Worm (Caenorhabditis elegans) whole organism, L2 larva: ENCODE measurements around the gene M04G7.5.

Experiments
- C34F6.9 ChIP-seq: fragments of 150-350 bp; optimal IDR thresholded peaks from 2 replicates; lab custom pipeline; 2014; ENCODE audit warnings: missing biosample characterization, missing genetic modification characterization
- Y55F3AM.14 ChIP-seq: fragments of 200-800 bp; sonication (Bioruptor generic); optimal IDR thresholded peaks from 2 replicates; lab custom pipeline; 2018; ENCODE audit warnings: mild to moderate bottlenecking, missing genetic modification characterization, missing compliant biosample characterization
- ZK546.5 ChIP-seq: sonication (generic microtip); optimal IDR thresholded peaks from 2 replicates; lab custom pipeline; 2017; ENCODE audit warnings: missing biosample characterization, missing genetic modification characterization
- alr-1 ChIP-seq: fragments of 150-350 bp; optimal IDR thresholded peaks from 2 replicates; lab custom pipeline; 2014; ENCODE audit warnings: missing biosample characterization, missing genetic modification characterization
- dmd-4 ChIP-seq: sonication (generic microtip); optimal IDR thresholded peaks from 2 replicates; lab custom pipeline; 2017; ENCODE audit warnings: missing biosample characterization, missing genetic modification characterization
- elt-1 ChIP-seq: fragments of 150-350 bp; optimal IDR thresholded peaks from 2 replicates; lab custom pipeline; 2014; ENCODE audit warnings: missing biosample characterization, missing genetic modification characterization
- elt-3 ChIP-seq: sonication (generic microtip); optimal IDR thresholded peaks from 2 replicates; lab custom pipeline; 2017; ENCODE audit warnings: missing biosample characterization, missing genetic modification characterization
- fos-1 ChIP-seq: fragments of 150-350 bp; optimal IDR thresholded peaks from 2 replicates; lab custom pipeline; 2014; ENCODE audit warnings: missing biosample characterization, missing genetic modification characterization
- lin-11 ChIP-seq: fragments of 150-350 bp; sonication (generic microtip); optimal IDR thresholded peaks from 2 replicates; lab custom pipeline; 2014; ENCODE audit warnings: missing biosample characterization, missing genetic modification characterization, inconsistent platforms, mixed read lengths
- lin-13 ChIP-seq: fragments of 150-350 bp; optimal IDR thresholded peaks from 2 replicates; lab custom pipeline; 2014; ENCODE audit warnings: missing biosample characterization, missing genetic modification reagents, missing genetic modification characterization
- lin-39 ChIP-seq: fragments of 150-350 bp; optimal IDR thresholded peaks from 2 replicates; lab custom pipeline; 2014; ENCODE audit warnings: missing biosample characterization, missing genetic modification reagents, missing genetic modification characterization
- lsy-2 ChIP-seq, 2 experiments: fragments of 150-350 bp in 1 of 2; sonication (generic microtip) in 1 of 2; optimal IDR thresholded peaks; 2 replicates each; lab custom pipeline; 2014 to 2017; ENCODE audit warnings: missing biosample characterization in 2 of 2, missing genetic modification characterization in 2 of 2
- mdl-1 ChIP-seq, 2 experiments: fragments of 150-350 bp in 1 of 2; sonication (generic microtip) in 1 of 2; optimal IDR thresholded peaks; 2 replicates each; lab custom pipeline; 2017; ENCODE audit warnings: missing biosample characterization in 2 of 2, missing genetic modification characterization in 2 of 2
- nhr-10 ChIP-seq: sonication (generic microtip); optimal IDR thresholded peaks from 2 replicates; lab custom pipeline; 2017; ENCODE audit warnings: missing biosample characterization, missing genetic modification characterization
- nhr-11 ChIP-seq: fragments of 150-350 bp; optimal IDR thresholded peaks from 2 replicates; lab custom pipeline; 2014; ENCODE audit warnings: missing biosample characterization, missing genetic modification characterization
- nhr-12 ChIP-seq: fragments of 150-350 bp; optimal IDR thresholded peaks from 2 replicates; lab custom pipeline; 2014; ENCODE audit warnings: missing biosample characterization, missing genetic modification characterization
- nhr-129 ChIP-seq: fragments of 150-350 bp; optimal IDR thresholded peaks from 2 replicates; lab custom pipeline; 2014; ENCODE audit warnings: missing biosample characterization, missing genetic modification characterization
- nhr-21 ChIP-seq: fragments of 150-350 bp; optimal IDR thresholded peaks from 2 replicates; lab custom pipeline; 2014; ENCODE audit warnings: missing biosample characterization, missing genetic modification characterization
- nhr-23 ChIP-seq: fragments of 150-350 bp; optimal IDR thresholded peaks from 2 replicates; lab custom pipeline; 2014; ENCODE audit warnings: missing biosample characterization, missing genetic modification reagents, missing genetic modification characterization
- nhr-237 ChIP-seq: fragments of 150-350 bp; optimal IDR thresholded peaks from 2 replicates; lab custom pipeline; 2014; ENCODE audit warnings: missing biosample characterization, missing genetic modification characterization
- nhr-25 ChIP-seq: fragments of 150-350 bp; sonication (generic microtip); optimal IDR thresholded peaks from 3 replicates; lab custom pipeline; 2014; ENCODE audit warnings: missing biosample characterization, missing genetic modification characterization
- nhr-6 ChIP-seq: fragments of 150-350 bp; optimal IDR thresholded peaks from 2 replicates; lab custom pipeline; 2014; ENCODE audit warnings: missing biosample characterization, missing genetic modification characterization
- nhr-77 ChIP-seq: fragments of 150-350 bp; optimal IDR thresholded peaks from 2 replicates; lab custom pipeline; 2014; ENCODE audit warnings: missing biosample characterization, missing genetic modification characterization
- peb-1 ChIP-seq: fragments of 150-350 bp; optimal IDR thresholded peaks from 2 replicates; lab custom pipeline; 2014; ENCODE audit warnings: missing biosample characterization, missing genetic modification characterization
- sma-3 ChIP-seq: sonication (generic microtip); optimal IDR thresholded peaks from 2 replicates; lab custom pipeline; 2016; ENCODE audit warnings: missing genetic modification reagents, missing genetic modification characterization, missing compliant biosample characterization
- sma-9 ChIP-seq, 2 experiments: fragments of 150-350 bp in 1 of 2; sonication (generic microtip) in 1 of 2; optimal IDR thresholded peaks; 2 replicates each; lab custom pipeline; 2014 to 2016; ENCODE audit warnings: missing genetic modification characterization in 2 of 2, mild to moderate bottlenecking in 1 of 2, missing biosample characterization in 1 of 2, missing compliant biosample characterization in 1 of 2, missing genetic modification reagents in 1 of 2, moderate library complexity in 1 of 2
- snpc-4 ChIP-seq: fragments of 150-350 bp; optimal IDR thresholded peaks from 2 replicates; lab custom pipeline; 2014; ENCODE audit warnings: missing biosample characterization, missing genetic modification characterization
- unc-39 ChIP-seq: fragments of 150-350 bp; optimal IDR thresholded peaks from 2 replicates; lab custom pipeline; 2014; ENCODE audit warnings: missing biosample characterization, missing genetic modification characterization
- unc-62 ChIP-seq: fragments of 150-350 bp; optimal IDR thresholded peaks from 2 replicates; lab custom pipeline; 2014; ENCODE audit warnings: missing biosample characterization, missing genetic modification reagents, missing genetic modification characterization
- zag-1 ChIP-seq: fragments of 150-350 bp; optimal IDR thresholded peaks from 2 replicates; lab custom pipeline; 2014; ENCODE audit warnings: missing biosample characterization, missing genetic modification characterization
- ztf-11 ChIP-seq: sonication (generic microtip); optimal IDR thresholded peaks from 2 replicates; lab custom pipeline; 2017; ENCODE audit warnings: missing biosample characterization, missing genetic modification characterization

M04G7.5 gene

DNA sequence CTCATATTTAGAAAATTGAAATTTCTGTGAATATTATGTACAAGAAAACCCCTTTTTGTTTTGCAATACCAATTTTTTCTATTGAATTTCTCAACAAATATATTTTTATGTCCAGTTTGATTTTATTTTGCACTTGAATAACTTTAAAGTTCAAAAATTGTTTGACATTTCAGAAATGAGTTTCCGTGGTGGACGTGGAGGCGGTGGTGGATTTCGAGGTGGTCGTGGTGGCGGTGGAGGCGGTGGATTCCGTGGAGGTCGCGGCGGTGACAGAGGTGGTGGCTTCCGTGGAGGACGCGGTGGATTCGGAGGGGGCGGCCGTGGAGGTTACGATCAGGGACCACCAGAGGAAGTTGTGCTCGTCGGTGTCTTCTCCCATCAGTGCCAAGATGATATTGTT lies 28.9 kb upstream of the M04G7.5 start, which contains the start of gene garr-1:
Gene garr-1 (plus strand): TSS at position 174 of the 400 bp plus-strand sequence.
- TF ChIP-seq peb-1 (tag; lab: Kevin White, UChicago) (no peak), dmd-4 (no peak), nhr-23 (tag; lab: Kevin White, UChicago) (no peak), sma-9 (GFP tag; optimal IDR thresholded peaks at IDR 0.05; lab: Kevin White, UChicago) (no peak), sma-9 (tag; optimal IDR thresholded peaks at IDR 0.05; lab: Kevin White, UChicago) (no peak)

DNA sequence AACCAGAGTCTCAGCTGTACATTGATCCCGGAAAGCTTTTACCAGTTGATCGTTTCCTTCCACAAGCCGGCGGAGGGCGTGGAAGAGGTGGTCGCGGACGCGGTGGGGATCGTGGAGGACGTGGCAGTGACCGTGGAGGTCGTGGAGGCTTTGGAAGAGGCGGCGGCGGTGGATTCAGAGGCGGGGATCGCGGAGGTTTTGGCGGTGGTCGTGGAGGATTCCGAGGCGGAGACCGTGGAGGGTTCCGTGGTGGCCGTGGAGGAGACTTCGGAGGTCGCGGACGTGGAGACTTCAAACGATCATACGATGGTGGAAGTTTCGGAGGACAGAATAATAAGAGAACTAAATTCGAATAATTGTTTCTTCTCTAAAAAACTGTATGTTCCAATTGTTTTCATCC lies 28.3 kb upstream of the M04G7.5 start:
- no peak for TF ChIP-seq lsy-2 (tag; optimal IDR thresholded peaks at IDR 0.05; lab: Kevin White, UChicago)
- TF ChIP-seq nhr-10 (tag; lab: Kevin White, UChicago): no peak
- no peak for TF ChIP-seq sma-3 (GFP tag; lab: Kevin White, UChicago)
- no peak for TF ChIP-seq snpc-4
- TF ChIP-seq alr-1 (tag; lab: Kevin White, UChicago): no peak
- no peak for TF ChIP-seq nhr-11 (tag; lab: Kevin White, UChicago)
- TF ChIP-seq lin-11 (tag; lab: Kevin White, UChicago): no peak
- TF ChIP-seq nhr-21 (tag; lab: Kevin White, UChicago): no peak
- TF ChIP-seq nhr-77 (tag; lab: Kevin White, UChicago): no peak
- no peak for TF ChIP-seq nhr-23 (tag; lab: Kevin White, UChicago)
- no peak for TF ChIP-seq nhr-237 (tag; lab: Kevin White, UChicago)
- no peak for TF ChIP-seq nhr-25 (tag; lab: Kevin White, UChicago)
- TF ChIP-seq ztf-11 (tag; lab: Kevin White, UChicago): no peak
- no peak for TF ChIP-seq fos-1
- TF ChIP-seq C34F6.9 (tag; lab: Kevin White, UChicago): no peak
- no peak for TF ChIP-seq ZK546.5 (tag; lab: Kevin White, UChicago)
- TF ChIP-seq nhr-6 (tag; lab: Kevin White, UChicago): no peak
- no peak for TF ChIP-seq lin-13
- TF ChIP-seq, all 48 proteins: peak for 0

DNA sequence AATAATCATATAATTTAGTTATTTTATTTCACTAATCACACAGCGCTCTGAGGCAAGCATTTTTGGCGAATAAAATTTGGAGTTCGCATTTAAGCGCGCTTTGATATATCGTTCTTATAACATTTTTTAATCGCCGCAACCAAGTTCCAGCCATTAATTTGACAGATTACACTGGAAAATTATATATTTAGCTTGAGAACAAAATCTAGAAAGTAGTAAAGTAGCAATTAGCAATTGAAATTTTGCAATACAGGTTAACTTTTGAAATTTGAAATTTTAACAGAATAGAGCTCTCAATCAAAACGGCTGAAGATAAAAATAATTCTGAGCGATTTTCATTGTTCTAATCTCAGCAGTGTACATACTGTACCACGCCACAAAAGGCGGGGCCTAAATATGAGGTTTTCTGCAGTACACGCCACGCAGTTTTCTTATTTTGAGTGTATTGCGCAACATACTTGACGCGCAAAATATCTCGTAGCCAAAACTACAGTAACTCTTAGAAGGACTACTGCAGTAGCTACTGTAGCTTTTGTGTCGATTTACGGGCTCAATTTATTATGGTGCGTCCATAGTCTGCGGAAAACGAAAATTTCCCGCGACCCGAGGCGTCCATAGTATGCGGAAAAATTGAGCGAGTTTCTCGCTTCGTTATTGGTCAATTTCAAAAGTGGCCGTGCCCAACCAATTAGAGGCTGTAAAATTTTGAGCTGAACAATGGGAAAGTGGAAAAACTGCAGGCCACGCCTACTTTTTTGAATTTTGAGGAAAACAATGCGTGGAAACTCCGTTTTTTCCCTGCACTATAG lies 27.6 kb upstream of the M04G7.5 start:
- no peak for TF ChIP-seq lin-39 (tag; lab: Kevin White, UChicago)
- TF ChIP-seq fos-1: no peak
- TF ChIP-seq nhr-6 (tag; lab: Kevin White, UChicago): no peak
- no peak for TF ChIP-seq nhr-23 (tag; lab: Kevin White, UChicago)
- TF ChIP-seq nhr-129: no peak
- TF ChIP-seq unc-39 (tag; lab: Kevin White, UChicago): no peak
- TF ChIP-seq ztf-11 (tag; lab: Kevin White, UChicago): no peak
- TF ChIP-seq unc-62 (GFP tag; lab: Kevin White, UChicago): no peak
- TF ChIP-seq zag-1 (tag; lab: Kevin White, UChicago): no peak
- TF ChIP-seq alr-1 (tag; lab: Kevin White, UChicago): no peak
- TF ChIP-seq nhr-12 (tag; lab: Kevin White, UChicago): no peak
- no peak for TF ChIP-seq C34F6.9 (tag; lab: Kevin White, UChicago)

DNA sequence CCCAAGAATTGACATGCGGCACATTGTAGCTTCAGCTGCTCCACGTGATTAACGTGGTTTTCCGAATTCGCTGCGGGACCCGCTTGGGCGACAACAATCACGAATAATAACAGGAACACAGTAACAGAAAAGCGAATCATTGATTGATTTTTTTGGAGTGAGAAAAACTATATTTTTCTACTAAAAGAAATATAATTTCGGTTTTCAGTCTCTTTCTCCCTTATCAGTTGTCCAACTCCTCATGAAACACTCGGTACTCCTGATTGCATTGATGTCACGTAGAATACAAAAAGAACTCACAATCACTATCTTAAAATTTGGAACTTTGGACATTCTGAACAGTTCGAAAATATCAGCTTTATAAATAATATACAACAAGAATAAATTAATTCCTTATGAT lies 26.0 kb upstream of the M04G7.5 start, which contains the start of gene Y66H1A.5:
Gene Y66H1A.5 (minus strand): TSS at position 265 of the 400 bp plus-strand sequence.
- TF ChIP-seq elt-1 (tag; lab: Kevin White, UChicago) (no peak), fos-1 (peak; percentile 57)

DNA sequence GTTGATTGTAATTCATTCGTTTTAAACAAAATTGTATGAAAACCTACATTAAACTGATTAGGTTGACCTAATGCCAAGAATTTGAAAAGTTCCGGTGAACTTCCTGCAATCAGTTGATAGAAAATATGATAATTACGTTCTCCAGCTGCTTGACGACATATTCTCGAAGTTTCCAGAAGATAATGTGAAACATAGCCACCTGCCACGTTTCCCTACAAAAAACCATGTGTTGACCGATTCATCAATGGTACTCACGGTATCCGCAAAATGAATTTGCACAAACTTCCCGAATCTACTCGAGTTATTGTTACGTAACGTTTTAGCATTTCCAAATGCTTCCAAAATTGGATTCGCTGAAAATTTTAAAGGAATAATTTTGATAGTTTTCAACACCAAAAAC lies 16.5 kb upstream of the M04G7.5 start:
- no peak for TF ChIP-seq lsy-2 (tag; optimal IDR thresholded peaks at IDR 0.05; lab: Kevin White, UChicago)
- TF ChIP-seq sma-9 (GFP tag; optimal IDR thresholded peaks at IDR 0.05; lab: Kevin White, UChicago): no peak
- no peak for TF ChIP-seq sma-9 (tag; optimal IDR thresholded peaks at IDR 0.05; lab: Kevin White, UChicago)
- TF ChIP-seq lin-39 (tag; lab: Kevin White, UChicago): no peak
- TF ChIP-seq nhr-21 (tag; lab: Kevin White, UChicago): no peak
- TF ChIP-seq nhr-6 (tag; lab: Kevin White, UChicago): no peak
- no peak for TF ChIP-seq ZK546.5 (tag; lab: Kevin White, UChicago)
- no peak for TF ChIP-seq nhr-23 (tag; lab: Kevin White, UChicago)
- TF ChIP-seq mdl-1 (tag; optimal IDR thresholded peaks at IDR 0.05; lab: Kevin White, UChicago): no peak
- no peak for TF ChIP-seq nhr-129
- no peak for TF ChIP-seq sma-3 (GFP tag; lab: Kevin White, UChicago)
- TF ChIP-seq snpc-4: no peak
- TF ChIP-seq elt-3 (tag; lab: Kevin White, UChicago): no peak
- TF ChIP-seq Y55F3AM.14: no peak
- TF ChIP-seq zag-1 (tag; lab: Kevin White, UChicago): no peak
